Worm (Caenorhabditis elegans): ENCODE measurements around the gene Y94A7B.11.

Gene Y94A7B.11

ce11 chrV:17810053-17810452 lies 7.6 kb upstream of the Y94A7B.11 start, which contains the start of gene srh-296:
TSS of gene srh-296 (plus strand) at chrV:17810353.
- TF ChIP-seq tab-1 (GFP tag; IDR thresholded peaks at IDR 0.05) = no peak

- TF ChIP-seq ztf-29 (GFP tag; IDR thresholded peaks at IDR 0.05) = no peak
- TF ChIP-seq flt-1 (GFP tag; IDR thresholded peaks at IDR 0.05) = no peak
- no peak for TF ChIP-seq T22C8.4 (GFP tag; IDR thresholded peaks at IDR 0.05)
- no peak for TF ChIP-seq ref-1 (GFP tag; conservative IDR thresholded peaks at IDR 0.05)
- no peak for TF ChIP-seq tab-1 (GFP tag; IDR thresholded peaks at IDR 0.05)
- no peak for TF ChIP-seq cog-1 (tag; optimal IDR thresholded peaks at IDR 0.05)
- TF ChIP-seq ztf-23 (GFP tag; IDR thresholded peaks at IDR 0.05) = no peak
- no peak for TF ChIP-seq med-1 (GFP tag; optimal IDR thresholded peaks at IDR 0.05; ENCODE audit: insufficient read depth)
Measured at ce11 chrV:17805323-17805722, 2.9 kb upstream of the Y94A7B.11 start, which contains the start of gene srh-291. TSS of gene srh-291 (plus strand) at chrV:17805623.

ce11 chrV:17800538-17800937 lies 1.9 kb downstream of the Y94A7B.11 start, which contains the start of gene srh-287:
TSS of gene srh-287 (plus strand) at chrV:17800838.
- TF ChIP-seq ztf-29 (GFP tag; IDR thresholded peaks at IDR 0.05) (no peak), med-1 (GFP tag; optimal IDR thresholded peaks at IDR 0.05; ENCODE audit: insufficient read depth) (no peak), flt-1 (GFP tag; IDR thresholded peaks at IDR 0.05) (no peak), T22C8.4 (GFP tag; IDR thresholded peaks at IDR 0.05) (no peak), ztf-23 (GFP tag; IDR thresholded peaks at IDR 0.05) (no peak), ref-1 (GFP tag; conservative IDR thresholded peaks at IDR 0.05) (no peak), klf-2 (GFP tag; conservative IDR thresholded peaks at IDR 0.05) (no peak), cog-1 (tag; optimal IDR thresholded peaks at IDR 0.05) (no peak), tab-1 (GFP tag; IDR thresholded peaks at IDR 0.05) (no peak)

- TF ChIP-seq flt-1 (GFP tag; IDR thresholded peaks at IDR 0.05) (no peak), klf-2 (GFP tag; conservative IDR thresholded peaks at IDR 0.05) (no peak), T22C8.4 (GFP tag; IDR thresholded peaks at IDR 0.05) (no peak), ztf-23 (GFP tag; IDR thresholded peaks at IDR 0.05) (no peak), ztf-29 (GFP tag; IDR thresholded peaks at IDR 0.05) (no peak), ref-1 (GFP tag; conservative IDR thresholded peaks at IDR 0.05) (no peak), med-1 (GFP tag; optimal IDR thresholded peaks at IDR 0.05; ENCODE audit: insufficient read depth) (no peak), cog-1 (tag; optimal IDR thresholded peaks at IDR 0.05) (no peak), tab-1 (GFP tag; IDR thresholded peaks at IDR 0.05) (no peak)
Measured at ce11 chrV:17798789-17799188, 3.6 kb downstream of the Y94A7B.11 start, which contains the start of gene srx-18. TSS of gene srx-18 (minus strand) at chrV:17798889.

- TF ChIP-seq ref-1 (GFP tag; conservative IDR thresholded peaks at IDR 0.05) = no peak
- TF ChIP-seq med-1 (GFP tag; optimal IDR thresholded peaks at IDR 0.05; ENCODE audit: insufficient read depth) = no peak
- no peak for TF ChIP-seq tab-1 (GFP tag; IDR thresholded peaks at IDR 0.05)
Measured at ce11 chrV:17795655-17796054, 6.8 kb downstream of the Y94A7B.11 start, which contains the start of gene srh-288. TSS of gene srh-288 (minus strand) at chrV:17795755.

ce11 chrV:17793986-17794385 lies 8.4 kb downstream of the Y94A7B.11 start, which contains the start of gene srh-289:
TSS of gene srh-289 (minus strand) at chrV:17794086.
- TF ChIP-seq cog-1 (tag; optimal IDR thresholded peaks at IDR 0.05) (no peak), flt-1 (GFP tag; IDR thresholded peaks at IDR 0.05) (no peak), tab-1 (GFP tag; IDR thresholded peaks at IDR 0.05) (no peak), ref-1 (GFP tag; conservative IDR thresholded peaks at IDR 0.05) (no peak)

ce11 chrV:17790191-17790590 lies 12.2 kb downstream of the Y94A7B.11 start, which contains the start of gene srh-290:
TSS of gene srh-290 (plus strand) at chrV:17790491.
- TF ChIP-seq ztf-23 (GFP tag; IDR thresholded peaks at IDR 0.05) = no peak
- no peak for TF ChIP-seq T22C8.4 (GFP tag; IDR thresholded peaks at IDR 0.05)
- TF ChIP-seq med-1 (GFP tag; optimal IDR thresholded peaks at IDR 0.05; ENCODE audit: insufficient read depth) = no peak
- no peak for TF ChIP-seq ztf-29 (GFP tag; IDR thresholded peaks at IDR 0.05)
- no peak for TF ChIP-seq ref-1 (GFP tag; conservative IDR thresholded peaks at IDR 0.05)
- no peak for TF ChIP-seq tab-1 (GFP tag; IDR thresholded peaks at IDR 0.05)
- TF ChIP-seq klf-2 (GFP tag; conservative IDR thresholded peaks at IDR 0.05) = no peak
- TF ChIP-seq cog-1 (tag; optimal IDR thresholded peaks at IDR 0.05) = no peak
- TF ChIP-seq flt-1 (GFP tag; IDR thresholded peaks at IDR 0.05) = no peak

- TF ChIP-seq ztf-29 (GFP tag; IDR thresholded peaks at IDR 0.05) (no peak), tab-1 (GFP tag; IDR thresholded peaks at IDR 0.05) (no peak), ztf-23 (GFP tag; IDR thresholded peaks at IDR 0.05) (no peak), ref-1 (GFP tag; conservative IDR thresholded peaks at IDR 0.05) (no peak)
Measured at ce11 chrV:17784363-17784762, 18.1 kb downstream of the Y94A7B.11 start.

- TF ChIP-seq med-1 (GFP tag; optimal IDR thresholded peaks at IDR 0.05; ENCODE audit: insufficient read depth) = no peak
Measured at ce11 chrV:17783542-17783941, 18.9 kb downstream of the Y94A7B.11 start, which contains the start of gene srab-12. TSS of gene srab-12 (minus strand) at chrV:17783642.

- TF ChIP-seq T22C8.4 (GFP tag; IDR thresholded peaks at IDR 0.05) (no peak), med-1 (GFP tag; optimal IDR thresholded peaks at IDR 0.05; ENCODE audit: insufficient read depth) (no peak), ztf-23 (GFP tag; IDR thresholded peaks at IDR 0.05) (no peak), tab-1 (GFP tag; IDR thresholded peaks at IDR 0.05) (no peak), flt-1 (GFP tag; IDR thresholded peaks at IDR 0.05) (no peak), ref-1 (GFP tag; conservative IDR thresholded peaks at IDR 0.05) (no peak), cog-1 (tag; optimal IDR thresholded peaks at IDR 0.05) (no peak), ztf-29 (GFP tag; IDR thresholded peaks at IDR 0.05) (no peak), klf-2 (GFP tag; conservative IDR thresholded peaks at IDR 0.05) (no peak)
Measured at ce11 chrV:17780285-17780684, 22.1 kb downstream of the Y94A7B.11 start.

ce11 chrV:17777624-17778023 lies 24.8 kb downstream of the Y94A7B.11 start, which contains the start of gene C47A10.12:
TSS of gene C47A10.12 (plus strand) at chrV:17777924.
- no peak for TF ChIP-seq klf-2 (GFP tag; conservative IDR thresholded peaks at IDR 0.05)
- no peak for TF ChIP-seq cog-1 (tag; optimal IDR thresholded peaks at IDR 0.05)
- TF ChIP-seq ztf-29 (GFP tag; IDR thresholded peaks at IDR 0.05) = no peak
- TF ChIP-seq ref-1 (GFP tag; conservative IDR thresholded peaks at IDR 0.05) = no peak
- no peak for TF ChIP-seq med-1 (GFP tag; optimal IDR thresholded peaks at IDR 0.05; ENCODE audit: insufficient read depth)
- TF ChIP-seq tab-1 (GFP tag; IDR thresholded peaks at IDR 0.05) = no peak
- no peak for TF ChIP-seq T22C8.4 (GFP tag; IDR thresholded peaks at IDR 0.05)
- TF ChIP-seq ztf-23 (GFP tag; IDR thresholded peaks at IDR 0.05) = no peak
- TF ChIP-seq flt-1 (GFP tag; IDR thresholded peaks at IDR 0.05) = no peak
